Fruit fly (Drosophila melanogaster) whole organism, embryonic: ENCODE measurements around the gene CG9130.

ENCODE experiments used
- Awh ChIP-seq: fragments of 200-800 bp; sonication (Bioruptor generic); IDR thresholded peaks from 2 replicates; pipeline ENCODE4, ENCODE4 v1.3.6; 2022; ENCODE audit warnings: missing biosample characterization, missing genetic modification characterization
- BEAF-32 ChIP-seq: fragments of 200-800 bp; sonication (Bioruptor generic); optimal IDR thresholded peaks from 3 replicates; lab custom pipeline; 2017; ENCODE audit warnings: missing biosample characterization, missing genetic modification characterization, mild to moderate bottlenecking, moderate library complexity, missing genetic modification reagents
- CG10147 ChIP-seq: fragments of 200-800 bp; sonication (Bioruptor generic); optimal IDR thresholded peaks from 2 replicates; lab custom pipeline; 2019; ENCODE audit warnings: missing biosample characterization, mild to moderate bottlenecking, missing genetic modification characterization, moderate library complexity
- CG10274 ChIP-seq: fragments of 200-800 bp; sonication (Bioruptor generic); optimal IDR thresholded peaks from 3 replicates; lab custom pipeline; 2017; ENCODE audit warnings: missing biosample characterization, mild to moderate bottlenecking, missing genetic modification characterization
- CG10959 ChIP-seq: fragments of 200-800 bp; sonication (Bioruptor generic); IDR thresholded peaks from 2 replicates; pipeline ENCODE4 v1.3.6; 2022; ENCODE audit warnings: missing biosample characterization, missing genetic modification characterization
- CG11456 ChIP-seq: fragments of 200-800 bp; sonication (Bioruptor generic); IDR thresholded peaks from 3 replicates; pipeline ENCODE4 v1.3.6; 2022; ENCODE audit warnings: missing biosample characterization, missing genetic modification characterization
- CG1603 ChIP-seq: fragments of 200-800 bp; sonication (Bioruptor generic); optimal IDR thresholded peaks from 2 replicates; lab custom pipeline; 2019; ENCODE audit warnings: missing biosample characterization, mild to moderate bottlenecking, missing genetic modification characterization, moderate library complexity
- CG18011 ChIP-seq: fragments of 200-800 bp; sonication (Bioruptor generic); optimal IDR thresholded peaks from 2 replicates; lab custom pipeline; 2017; ENCODE audit warnings: missing biosample characterization, missing genetic modification characterization, mild to moderate bottlenecking, moderate library complexity, missing genotype
- CG18764 ChIP-seq: fragments of 200-800 bp; sonication (Bioruptor generic); optimal IDR thresholded peaks from 3 replicates; lab custom pipeline; 2016; ENCODE audit warnings: missing biosample characterization, missing genetic modification characterization
- CG32772 ChIP-seq: fragments of 200-800 bp; sonication (Bioruptor generic); IDR thresholded peaks from 2 replicates; pipeline ENCODE4 v1.3.6; 2022; ENCODE audit warnings: missing biosample characterization, missing genetic modification characterization
- CG3281 ChIP-seq: fragments of 200-800 bp; sonication (Bioruptor generic); optimal IDR thresholded peaks from 3 replicates; lab custom pipeline; 2017; ENCODE audit warnings: missing biosample characterization, mild to moderate bottlenecking, missing genetic modification characterization
- CG5180 ChIP-seq: fragments of 200-800 bp; sonication (Bioruptor generic); optimal IDR thresholded peaks from 3 replicates; lab custom pipeline; 2017; ENCODE audit warnings: missing biosample characterization, missing genetic modification characterization, mild to moderate bottlenecking, moderate library complexity, missing genetic modification reagents
- CG7556 ChIP-seq: fragments of 200-800 bp; sonication (Bioruptor generic); optimal IDR thresholded peaks from 2 replicates; lab custom pipeline; 2017; ENCODE audit warnings: missing biosample characterization, mild to moderate bottlenecking, missing genetic modification characterization
- CG7786 ChIP-seq: fragments of 200-800 bp; sonication (Bioruptor generic); optimal IDR thresholded peaks from 2 replicates; lab custom pipeline; 2016; ENCODE audit warnings: missing biosample characterization, missing genetic modification characterization
- CG9437 ChIP-seq: fragments of 200-800 bp; sonication (Bioruptor generic); optimal IDR thresholded peaks from 2 replicates; lab custom pipeline; 2018; ENCODE audit warnings: missing biosample characterization, mild to moderate bottlenecking, missing genetic modification characterization
- CHES-1-like ChIP-seq: fragments of 200-800 bp; sonication (Bioruptor generic); optimal IDR thresholded peaks from 2 replicates; lab custom pipeline; 2016; ENCODE audit warnings: missing biosample characterization, missing genetic modification characterization
- CkIIα-i1 ChIP-seq: fragments of 200-800 bp; sonication (Bioruptor generic); IDR thresholded peaks from 2 replicates; pipeline ENCODE4 v1.3.6; 2022; ENCODE audit warnings: missing biosample characterization, missing genetic modification characterization
- Dek ChIP-seq: fragments of 200-800 bp; sonication (Bioruptor generic); optimal IDR thresholded peaks from 3 replicates; lab custom pipeline; 2019; ENCODE audit warnings: missing biosample characterization, mild to moderate bottlenecking, missing genetic modification characterization, moderate library complexity
- HLH3B ChIP-seq: fragments of 200-800 bp; sonication (Bioruptor generic); IDR thresholded peaks from 2 replicates; pipeline ENCODE4 v1.3.6; 2022; ENCODE audit warnings: missing biosample characterization, missing genetic modification characterization
- Med ChIP-seq: fragments of 200-800 bp; sonication (Bioruptor generic); peaks from one replicate; lab custom pipeline; 2016; ENCODE audit warnings: missing biosample characterization, missing genetic modification characterization, mild to moderate bottlenecking, inconsistent platforms, moderate library complexity
- NC2α ChIP-seq: fragments of 200-800 bp; sonication (Bioruptor generic); optimal IDR thresholded peaks from 2 replicates; lab custom pipeline; 2016; ENCODE audit warnings: missing biosample characterization, missing genetic modification characterization
- Nf-YC ChIP-seq: fragments of 200-800 bp; optimal IDR thresholded peaks from 3 replicates; lab custom pipeline; 2019; ENCODE audit warnings: missing biosample characterization, mild to moderate bottlenecking, missing genetic modification characterization, moderate library complexity
- Six4 ChIP-seq: fragments of 200-800 bp; sonication (Bioruptor generic); optimal IDR thresholded peaks from 2 replicates; lab custom pipeline; 2016; ENCODE audit warnings: missing biosample characterization, missing genetic modification characterization
- Sry-β ChIP-seq: fragments of 200-800 bp; sonication (Bioruptor generic); optimal IDR thresholded peaks from 2 replicates; lab custom pipeline; 2018; ENCODE audit warnings: missing biosample characterization, mild to moderate bottlenecking, missing genetic modification characterization, moderate library complexity
- TFAM ChIP-seq: fragments of 200-800 bp; sonication (Bioruptor generic); optimal IDR thresholded peaks from 2 replicates; lab custom pipeline; 2017; ENCODE audit warnings: missing biosample characterization, missing genetic modification characterization, inconsistent platforms
- Usf ChIP-seq: fragments of 200-800 bp; sonication (Bioruptor generic); optimal IDR thresholded peaks from 2 replicates; lab custom pipeline; 2017; ENCODE audit warnings: missing genotype, missing biosample characterization, missing genetic modification characterization
- ac ChIP-seq: fragments of 200-800 bp; sonication (Bioruptor generic); optimal IDR thresholded peaks from 3 replicates; lab custom pipeline; 2017; ENCODE audit warnings: missing biosample characterization, mild to moderate bottlenecking, missing genetic modification characterization
- ci ChIP-seq: fragments of 200-800 bp; sonication (Bioruptor generic); IDR thresholded peaks from 3 replicates; pipeline ENCODE4 v1.3.6; 2022; ENCODE audit warnings: missing biosample characterization, missing genetic modification characterization
- danr ChIP-seq: fragments of 200-800 bp; sonication (Bioruptor generic); IDR thresholded peaks from 2 replicates; pipeline ENCODE4 v1.3.6; 2022; ENCODE audit warnings: missing biosample characterization, missing genetic modification characterization
- eyg ChIP-seq: fragments of 200-800 bp; sonication (Bioruptor generic); optimal IDR thresholded peaks from 3 replicates; lab custom pipeline; 2016; ENCODE audit warnings: missing biosample characterization, missing genetic modification characterization
- ind ChIP-seq: fragments of 200-800 bp; sonication (Bioruptor generic); optimal IDR thresholded peaks from 3 replicates; lab custom pipeline; 2016; ENCODE audit warnings: missing biosample characterization, missing genetic modification characterization
- inv ChIP-seq: fragments of 200-800 bp; sonication (Bioruptor generic); IDR thresholded peaks from 2 replicates; pipeline ENCODE4 v1.3.6; 2022; ENCODE audit warnings: missing biosample characterization, missing genetic modification characterization; ENCODE audit not compliant: partially characterized antibody
- ken ChIP-seq: fragments of 200-800 bp; sonication (Bioruptor generic); IDR thresholded peaks from 3 replicates; pipeline ENCODE4 v1.3.6; 2022; ENCODE audit warnings: missing biosample characterization, missing genetic modification characterization
- lbe ChIP-seq: fragments of 200-800 bp; sonication (Bioruptor generic); optimal IDR thresholded peaks from 2 replicates; lab custom pipeline; 2016; ENCODE audit warnings: missing biosample characterization, mild to moderate bottlenecking, missing genetic modification characterization
- luna ChIP-seq: fragments of 200-800 bp; sonication (Bioruptor generic); optimal IDR thresholded peaks from 2 replicates; lab custom pipeline; 2016; ENCODE audit warnings: missing biosample characterization, missing genetic modification characterization
- mirr ChIP-seq: fragments of 200-800 bp; sonication (Bioruptor generic); optimal IDR thresholded peaks from 3 replicates; lab custom pipeline; 2018; ENCODE audit warnings: missing biosample characterization, mild to moderate bottlenecking, missing genetic modification characterization
- nerfin-2 ChIP-seq: fragments of 200-800 bp; sonication (Bioruptor generic); IDR thresholded peaks from 2 replicates; pipeline ENCODE4 v1.3.6; 2022; ENCODE audit warnings: missing biosample characterization, missing genetic modification characterization; ENCODE audit not compliant: partially characterized antibody
- otp ChIP-seq: fragments of 200-800 bp; sonication (Bioruptor generic); IDR thresholded peaks from 3 replicates; pipeline ENCODE4, ENCODE4 v1.3.6; 2022; ENCODE audit warnings: missing biosample characterization, missing genetic modification characterization
- pb ChIP-seq: fragments of 200-800 bp; sonication (Bioruptor generic); optimal IDR thresholded peaks from 3 replicates; lab custom pipeline; 2016; ENCODE audit warnings: missing biosample characterization, missing genetic modification characterization
- pum ChIP-seq: fragments of 200-800 bp; sonication (Bioruptor generic); optimal IDR thresholded peaks from 2 replicates; lab custom pipeline; 2016; ENCODE audit warnings: missing biosample characterization, missing genetic modification characterization
- pzg ChIP-seq: fragments of 200-800 bp; sonication (Bioruptor generic); optimal IDR thresholded peaks from 3 replicates; lab custom pipeline; 2018; ENCODE audit warnings: missing biosample characterization, mild to moderate bottlenecking, missing genetic modification characterization, moderate library complexity
- ranshi ChIP-seq: fragments of 200-800 bp; sonication (Bioruptor generic); IDR thresholded peaks from 2 replicates; pipeline ENCODE4 v1.3.6; 2022; ENCODE audit warnings: missing biosample characterization, missing genetic modification characterization
- sc ChIP-seq, 3 experiments: fragments of >200 bp in 2 of 3; fragments of 200-800 bp in 1 of 3; sonication (Bioruptor generic) in 1 of 3; optimal IDR thresholded peaks; 2 replicates in 2 of 3; 3 replicates in 1 of 3; lab custom pipeline; 2017; ENCODE audit warnings: mild to moderate bottlenecking in 1 of 3, missing biosample characterization in 1 of 3, missing genetic modification characterization in 1 of 3, missing genetic modification reagents in 1 of 3
- slou ChIP-seq: fragments of 200-800 bp; sonication (Bioruptor generic); optimal IDR thresholded peaks from 3 replicates; lab custom pipeline; 2016; ENCODE audit warnings: missing biosample characterization, missing genetic modification characterization
- sr ChIP-seq: fragments of 200-800 bp; sonication (Bioruptor generic); IDR thresholded peaks from 3 replicates; pipeline ENCODE4 v1.3.6; 2022; ENCODE audit warnings: missing biosample characterization, missing genetic modification characterization
- tll ChIP-seq, 2 experiments: fragments of 200-800 bp in 1 of 2; fragments of >200 bp in 1 of 2; sonication (Bioruptor generic) in 1 of 2; optimal IDR thresholded peaks; 2 replicates each; lab custom pipeline; 2017 to 2019; ENCODE audit warnings: missing biosample characterization in 2 of 2, missing genetic modification characterization in 2 of 2, mild to moderate bottlenecking in 1 of 2, moderate library complexity in 1 of 2
- toy ChIP-seq: fragments of 200-800 bp; sonication (Bioruptor generic); IDR thresholded peaks from 2 replicates; pipeline ENCODE4 v1.3.6; 2022; ENCODE audit warnings: missing biosample characterization, missing genetic modification characterization
- twi ChIP-seq: fragments of 200-800 bp; optimal IDR thresholded peaks from 2 replicates; lab custom pipeline; 2019; ENCODE audit warnings: missing biosample characterization, mild to moderate bottlenecking, missing genetic modification characterization, moderate library complexity
- zf30C ChIP-seq: fragments of 200-800 bp; sonication (Bioruptor generic); optimal IDR thresholded peaks from 3 replicates; lab custom pipeline; 2018; ENCODE audit warnings: missing biosample characterization, mild to moderate bottlenecking, missing genetic modification characterization

CG9130 gene

dm6 chr3L:1300076-1300635 lies 48.3 kb downstream of the CG9130 start (continued):
- TF ChIP-seq Awh (GFP tag; lab: Robert Waterston, UW) (peak; percentile 51; the same call in 1 of the 2 replicates), danr (GFP tag; lab: Robert Waterston, UW) (peak; percentile 65), Dek (peak; percentile 56), CG10959 (GFP tag; lab: Robert Waterston, UW) (peak; percentile 82), pzg (no peak), CG7556 (GFP tag; lab: Kevin White, UChicago) (peak; percentile 89), CG10274 (GFP tag; lab: Kevin White, UChicago) (peak; percentile 37), twi (peak; percentile 96), nerfin-2 (GFP tag; lab: Robert Waterston, UW) (no peak), Sry-β (GFP tag; lab: Kevin White, UChicago) (no peak), Med (GFP tag; lab: Kevin White, UChicago) (peak; percentile 74), tll (GFP tag; optimal IDR thresholded peaks at IDR 0.05; lab: Kevin White, UChicago) (no peak), pb (GFP tag; lab: Kevin White, UChicago) (no peak), inv (GFP tag; lab: Robert Waterston, UW) (no peak), toy (GFP tag; lab: Robert Waterston, UW) (no peak), lbe (GFP tag; lab: Kevin White, UChicago) (peak; percentile 79), ind (GFP tag; lab: Kevin White, UChicago) (peak; percentile 66), sc (optimal IDR thresholded peaks at IDR 0.05; lab: Kevin White, UChicago) (no peak), sc (GFP tag; optimal IDR thresholded peaks at IDR 0.05; lab: Kevin White, UChicago) (peak; percentile 79), CG10147 (GFP tag; lab: Kevin White, UChicago) (peak; percentile 75), Usf (peak; percentile 51), ci (GFP tag; lab: Robert Waterston, UW) (peak; percentile 90), pum (peak; percentile 2), CG18764 (peak; percentile 65), CkIIα-i1 (no peak), Six4 (GFP tag; lab: Kevin White, UChicago) (peak; percentile 80), TFAM (GFP tag; lab: Kevin White, UChicago) (no peak), ranshi (peak; percentile 78; the same call in 1 of the 2 replicates), zf30C (peak; percentile 97), ken (GFP tag; lab: Robert Waterston, UW) (peak; percentile 72; the same call in 2 of the 3 replicates), CG3281 (peak; percentile 84), CG18011 (GFP tag; lab: Kevin White, UChicago) (peak; percentile 28), Nf-YC (peak; percentile 70), CHES-1-like (GFP tag; lab: Kevin White, UChicago) (peak; percentile 28), mirr (peak; percentile 25), CG7786 (GFP tag; lab: Kevin White, UChicago) (peak; percentile 19), CG1603 (tag; lab: Kevin White, UChicago) (peak; percentile 31), sr (GFP tag; lab: Robert Waterston, UW) (no peak), slou (no peak), luna (GFP tag; lab: Kevin White, UChicago) (no peak), eyg (no peak), otp (GFP tag; lab: Robert Waterston, UW) (peak; percentile 69; the same call in 2 of the 3 replicates), CG11456 (0 out of 3 replicates have a peak, but pooled peaks have one; percentile 8), CG9437 (GFP tag; lab: Kevin White, UChicago) (peak; percentile 68), NC2α (GFP tag; lab: Kevin White, UChicago) (no peak), HLH3B (GFP tag; lab: Robert Waterston, UW) (peak; percentile 83), BEAF-32 (GFP tag; lab: Kevin White, UChicago) (no peak), CG32772 (GFP tag; lab: Robert Waterston, UW) (peak; percentile 71), CG5180 (GFP tag; lab: Kevin White, UChicago) (no peak), ac (peak; percentile 65)
